Worm (Caenorhabditis elegans) whole organism, mixed stage, embryonic: ENCODE results near the gene Y16E11A.4.
"Not testable (repeated sequence)": the region's sequence is repeated elsewhere in the genome, so short reads cannot be mapped to it uniquely, and the experiment has no call there.

ENCODE experiments used
- M03D4.4 ChIP-seq: sonication (generic microtip); optimal IDR thresholded peaks from 2 replicates; lab custom pipeline; 2017; ENCODE audit warnings: mild to moderate bottlenecking, missing genetic modification characterization, missing compliant biosample characterization
- bed-3 ChIP-seq: fragments of 200-800 bp; sonication (Bioruptor generic); optimal IDR thresholded peaks from 3 replicates; lab custom pipeline; 2018; ENCODE audit warnings: mild to moderate bottlenecking, missing genetic modification characterization, moderate library complexity, missing compliant biosample characterization
- ces-1 ChIP-seq: fragments of 150-350 bp; optimal IDR thresholded peaks from 2 replicates; lab custom pipeline; 2014; ENCODE audit warnings: missing biosample characterization, missing genetic modification reagents, missing genetic modification characterization
- elt-1 ChIP-seq: sonication (generic microtip); optimal IDR thresholded peaks from 2 replicates; lab custom pipeline; 2017; ENCODE audit warnings: missing genetic modification characterization, mild to moderate bottlenecking, missing compliant biosample characterization, antibody characterized with exemption, moderate library complexity, borderline replicate concordance; ENCODE audit not compliant: insufficient read depth
- ham-2 ChIP-seq: fragments of 200-800 bp; sonication (Bioruptor generic); optimal IDR thresholded peaks from 2 replicates; lab custom pipeline; 2018; ENCODE audit warnings: mild to moderate bottlenecking, missing genetic modification characterization, missing compliant biosample characterization
- lsy-2 ChIP-seq: fragments of 150-350 bp; optimal IDR thresholded peaks from 2 replicates; lab custom pipeline; 2014; ENCODE audit warnings: missing biosample characterization, missing genetic modification characterization
- mab-5 ChIP-seq: fragments of 150-350 bp; optimal IDR thresholded peaks from 2 replicates; lab custom pipeline; 2014; ENCODE audit warnings: missing biosample characterization, missing genetic modification characterization
- nhr-12 ChIP-seq: fragments of 150-350 bp; optimal IDR thresholded peaks from 2 replicates; lab custom pipeline; 2014; ENCODE audit warnings: missing biosample characterization, missing genetic modification characterization
- nhr-76 ChIP-seq: sonication (generic microtip); optimal IDR thresholded peaks from 2 replicates; lab custom pipeline; 2017; ENCODE audit warnings: missing biosample characterization, missing genetic modification characterization
- sem-2 ChIP-seq: fragments of 200-800 bp; sonication (Bioruptor generic); optimal IDR thresholded peaks from 2 replicates; lab custom pipeline; 2018; ENCODE audit warnings: mild to moderate bottlenecking, missing genetic modification characterization, missing compliant biosample characterization
- snpc-4 ChIP-seq: fragments of 150-350 bp; optimal IDR thresholded peaks from 2 replicates; lab custom pipeline; 2014; ENCODE audit warnings: missing biosample characterization, missing genetic modification characterization
- sptf-1 ChIP-seq: sonication (generic microtip); optimal IDR thresholded peaks from 2 replicates; lab custom pipeline; 2017; ENCODE audit warnings: mild to moderate bottlenecking, missing genetic modification characterization, moderate library complexity, missing compliant biosample characterization
- unc-120 ChIP-seq: sonication (generic microtip); optimal IDR thresholded peaks from 2 replicates; lab custom pipeline; 2017; ENCODE audit warnings: missing genetic modification characterization, missing compliant biosample characterization; ENCODE audit not compliant: poor library complexity, severe bottlenecking
- unc-62 ChIP-seq: fragments of 150-350 bp; optimal IDR thresholded peaks from 2 replicates; lab custom pipeline; 2014; ENCODE audit warnings: missing biosample characterization, missing genetic modification reagents, missing genetic modification characterization

Y16E11A.4 gene

ce11 chrII:2031852-2032251 is 44.8 kb downstream of the Y16E11A.4 start, which contains the start of gene bath-5:
bath-5 (minus strand) TSS chrII:2031952.
- no peak for TF ChIP-seq M03D4.4 (tag; lab: Kevin White, UChicago)
- TF ChIP-seq elt-1: no peak
- TF ChIP-seq nhr-12 (tag; lab: Kevin White, UChicago): no peak
- TF ChIP-seq bed-3 (GFP tag; lab: Kevin White, UChicago): no peak
- TF ChIP-seq, all 35 proteins: peak for 0

DNA sequence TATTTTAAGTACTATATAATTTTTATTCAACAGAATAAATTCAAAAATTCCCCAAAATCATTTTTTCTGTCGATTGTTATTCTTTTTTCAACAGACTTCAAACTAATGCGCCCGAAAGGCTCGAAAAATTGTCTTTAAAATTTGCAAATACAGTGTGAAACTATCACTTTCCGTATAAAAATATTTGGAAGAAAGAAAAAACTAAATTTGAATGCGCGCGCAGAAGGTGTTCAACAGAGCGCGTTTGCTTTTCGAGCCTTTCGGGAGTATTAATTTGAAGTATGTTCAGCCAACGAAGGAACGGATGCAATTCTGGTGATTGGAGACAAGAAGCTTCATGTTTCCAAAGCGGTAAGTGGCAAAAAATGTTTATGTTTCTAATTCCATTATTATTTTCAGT is 45.2 kb downstream of the Y16E11A.4 start, which contains the start of gene btb-4:
TSS of gene btb-4 (plus strand) at position 35 of the 400 bp plus-strand sequence.
- TF ChIP-seq sem-2 (GFP tag; lab: Kevin White, UChicago); mab-5 (tag; lab: Kevin White, UChicago); M03D4.4 (tag; lab: Kevin White, UChicago): not testable (repeated sequence)

DNA sequence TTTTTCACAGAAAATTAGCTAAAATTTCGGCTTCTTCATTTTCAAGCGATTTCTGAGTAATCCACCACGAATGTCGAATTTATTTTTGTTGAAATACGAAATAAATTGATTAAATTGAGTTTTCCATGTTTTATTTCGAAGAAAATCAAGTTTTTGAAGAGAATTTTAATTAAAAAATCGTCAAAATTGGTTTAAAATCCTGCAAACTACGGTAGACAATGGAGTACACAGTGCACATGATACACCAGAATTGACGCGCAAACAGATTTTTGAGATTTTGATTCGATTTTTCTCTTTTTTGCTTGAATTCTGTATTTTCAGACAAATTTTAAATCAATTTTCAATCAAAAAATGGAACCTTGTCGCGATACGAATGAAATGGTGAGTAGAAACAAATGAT is 46.2 kb downstream of the Y16E11A.4 start, which contains the start of gene F59H6.14:
TSS of gene F59H6.14 (plus strand) at position 301 of the 400 bp plus-strand sequence.
- TF ChIP-seq unc-62 (no peak), sem-2 (GFP tag; lab: Kevin White, UChicago) (no peak), ces-1 (GFP tag; lab: Kevin White, UChicago) (no peak), ham-2 (no peak), nhr-76 (no peak), snpc-4 (tag; lab: Kevin White, UChicago) (no peak), lsy-2 (tag; lab: Kevin White, UChicago) (no peak), unc-120 (tag; lab: Kevin White, UChicago) (no peak), elt-1 (no peak), mab-5 (tag; lab: Kevin White, UChicago) (no peak), sptf-1 (tag; lab: Kevin White, UChicago) (no peak)
